Fruit fly (Drosophila melanogaster) whole organism, adult: Measurements from ENCODE around the gene Srp19.

ENCODE experiments used
- CG11617 ChIP-seq: fragments of 200-800 bp; sonication (Bioruptor generic); optimal IDR thresholded peaks from 2 replicates; lab custom pipeline; 2017; ENCODE audit warnings: mild to moderate bottlenecking, missing biosample characterization, missing genetic modification reagents, missing genetic modification characterization
- CG12768 ChIP-seq: fragments of 200-800 bp; sonication (Bioruptor generic); optimal IDR thresholded peaks from 2 replicates; lab custom pipeline; 2017; ENCODE audit warnings: missing biosample characterization, missing genetic modification characterization, mild to moderate bottlenecking, moderate library complexity, missing genetic modification reagents
- CG14711 ChIP-seq: fragments of 200-800 bp; sonication (Bioruptor generic); optimal IDR thresholded peaks from 2 replicates; lab custom pipeline; 2018; ENCODE audit warnings: missing biosample characterization, mild to moderate bottlenecking, missing genetic modification characterization, moderate library complexity
- CG33017 ChIP-seq: fragments of 200-800 bp; sonication (Bioruptor generic); optimal IDR thresholded peaks from 2 replicates; lab custom pipeline; 2018; ENCODE audit warnings: missing biosample characterization, mild to moderate bottlenecking, missing genetic modification characterization, moderate library complexity
- CG5204 ChIP-seq: fragments of 200-800 bp; sonication (Bioruptor generic); optimal IDR thresholded peaks from 2 replicates; lab custom pipeline; 2016; ENCODE audit warnings: missing biosample characterization, missing genetic modification characterization
- CG7045 ChIP-seq: fragments of 200-800 bp; sonication (Bioruptor generic); optimal IDR thresholded peaks from 2 replicates; lab custom pipeline; 2017; ENCODE audit warnings: missing biosample characterization, mild to moderate bottlenecking, missing genetic modification characterization
- CG7101 ChIP-seq: fragments of 200-800 bp; sonication (Bioruptor generic); optimal IDR thresholded peaks from 2 replicates; lab custom pipeline; 2018; ENCODE audit warnings: missing biosample characterization, mild to moderate bottlenecking, missing genetic modification characterization, moderate library complexity
- Clk ChIP-seq: fragments of 200-800 bp; sonication (Bioruptor generic); optimal IDR thresholded peaks from 2 replicates; lab custom pipeline; 2017; ENCODE audit warnings: missing biosample characterization, missing genetic modification characterization
- Hr96 ChIP-seq: fragments of 200-800 bp; sonication (Bioruptor generic); optimal IDR thresholded peaks from 2 replicates; lab custom pipeline; 2016; ENCODE audit warnings: missing biosample characterization, missing genetic modification characterization
- Mnt ChIP-seq: fragments of 200-800 bp; sonication (Bioruptor generic); optimal IDR thresholded peaks from 2 replicates; lab custom pipeline; 2016; ENCODE audit warnings: missing biosample characterization, mild to moderate bottlenecking, missing genetic modification characterization
- bab1 ChIP-seq: fragments of 200-800 bp; sonication (Bioruptor generic); optimal IDR thresholded peaks from 3 replicates; lab custom pipeline; 2019; ENCODE audit warnings: missing biosample characterization, mild to moderate bottlenecking, missing genetic modification characterization, moderate library complexity
- cic ChIP-seq: fragments of 200-800 bp; sonication (Bioruptor generic); optimal IDR thresholded peaks from 2 replicates; lab custom pipeline; 2017; ENCODE audit warnings: missing biosample characterization, mild to moderate bottlenecking, missing genetic modification characterization, moderate library complexity
- cnc ChIP-seq, 2 experiments: fragments of >200 bp; optimal IDR thresholded peaks; 2 replicates each; lab custom pipeline; 2017
- kay ChIP-seq: fragments of 200-800 bp; sonication (Bioruptor generic); peaks from one replicate; lab custom pipeline; 2016; ENCODE audit warnings: missing biosample characterization, missing genetic modification characterization, borderline replicate concordance
- ovo ChIP-seq: fragments of 200-800 bp; sonication (Bioruptor generic); optimal IDR thresholded peaks from 2 replicates; lab custom pipeline; 2016; ENCODE audit warnings: missing biosample characterization, missing genetic modification characterization
- pad ChIP-seq: fragments of 200-800 bp; sonication (Bioruptor generic); optimal IDR thresholded peaks from 3 replicates; lab custom pipeline; 2017; ENCODE audit warnings: missing biosample characterization, missing genetic modification characterization, mild to moderate bottlenecking, moderate library complexity, missing genetic modification reagents
- tj ChIP-seq: fragments of 200-800 bp; sonication (Bioruptor generic); optimal IDR thresholded peaks from 3 replicates; lab custom pipeline; 2017; ENCODE audit warnings: missing biosample characterization, mild to moderate bottlenecking, missing genetic modification characterization, moderate library complexity
- toe ChIP-seq: fragments of 200-800 bp; sonication (Bioruptor generic); optimal IDR thresholded peaks from 2 replicates; lab custom pipeline; 2016; ENCODE audit warnings: missing biosample characterization, missing genetic modification characterization

Srp19 gene

dm6 chr3L:7380395-7380794 lies 32.6 kb upstream of the Srp19 start:
- no peak for TF ChIP-seq Hr96 (GFP tag; lab: Kevin White, UChicago)
- TF ChIP-seq cic (GFP tag; lab: Kevin White, UChicago), result peak; percentile 13

DNA sequence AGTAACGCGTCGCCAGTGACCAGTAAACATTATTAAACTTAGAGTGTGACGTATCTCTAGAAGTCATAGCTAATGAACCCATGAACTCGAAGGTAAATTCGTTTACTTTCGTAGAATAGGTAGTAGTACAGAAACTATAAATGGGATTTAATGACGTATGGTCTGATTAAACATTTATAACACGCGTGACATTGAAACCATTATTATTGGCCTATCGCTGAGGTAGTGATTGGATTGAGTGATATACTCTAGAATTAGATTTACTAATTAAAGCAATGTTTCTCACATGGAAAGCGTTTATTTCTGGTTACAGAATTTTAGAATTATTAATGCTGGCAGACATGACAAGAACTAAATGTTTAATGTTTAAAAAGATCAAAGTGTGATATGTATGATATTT lies 29.0 kb upstream of the Srp19 start:
- TF ChIP-seq CG5204 (no peak), toe (GFP tag; lab: Kevin White, UChicago) (no peak)

dm6 chr3L:7376151-7376550 lies 28.3 kb upstream of the Srp19 start:
- no peak for TF ChIP-seq CG11617 (GFP tag; lab: Kevin White, UChicago)
- TF ChIP-seq tj (GFP tag; lab: Kevin White, UChicago), result no peak
- no peak for TF ChIP-seq Clk (GFP tag; lab: Kevin White, UChicago)
- no peak for TF ChIP-seq cic (GFP tag; lab: Kevin White, UChicago)
- TF ChIP-seq Hr96 (GFP tag; lab: Kevin White, UChicago), result no peak
- no peak for TF ChIP-seq pad

DNA sequence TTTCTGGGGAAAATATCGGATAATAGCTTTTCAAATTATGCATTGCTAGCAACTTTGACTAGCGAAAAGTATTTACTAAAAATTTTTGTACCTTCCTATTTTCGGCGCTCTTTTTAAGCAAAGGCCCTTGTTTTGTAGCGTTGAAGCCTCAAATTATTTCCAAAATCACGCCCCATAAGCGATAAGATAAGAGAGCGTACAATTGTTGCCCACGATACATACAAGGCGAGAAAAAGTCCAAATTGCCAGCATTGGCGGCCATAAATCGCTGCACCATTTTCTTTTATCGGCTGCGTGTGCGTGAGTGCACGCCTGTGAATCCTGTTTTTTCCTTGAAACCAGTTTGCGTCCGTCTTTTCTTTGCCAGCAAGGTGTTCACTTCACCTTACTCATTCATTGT lies 23.5 kb upstream of the Srp19 start:
- peak; percentile 46 for TF ChIP-seq kay (GFP tag; lab: Kevin White, UChicago)
- TF ChIP-seq tj (GFP tag; lab: Kevin White, UChicago), result no peak
- TF ChIP-seq Clk (GFP tag; lab: Kevin White, UChicago), result no peak
- no peak for TF ChIP-seq ovo (GFP tag; lab: Kevin White, UChicago)

DNA sequence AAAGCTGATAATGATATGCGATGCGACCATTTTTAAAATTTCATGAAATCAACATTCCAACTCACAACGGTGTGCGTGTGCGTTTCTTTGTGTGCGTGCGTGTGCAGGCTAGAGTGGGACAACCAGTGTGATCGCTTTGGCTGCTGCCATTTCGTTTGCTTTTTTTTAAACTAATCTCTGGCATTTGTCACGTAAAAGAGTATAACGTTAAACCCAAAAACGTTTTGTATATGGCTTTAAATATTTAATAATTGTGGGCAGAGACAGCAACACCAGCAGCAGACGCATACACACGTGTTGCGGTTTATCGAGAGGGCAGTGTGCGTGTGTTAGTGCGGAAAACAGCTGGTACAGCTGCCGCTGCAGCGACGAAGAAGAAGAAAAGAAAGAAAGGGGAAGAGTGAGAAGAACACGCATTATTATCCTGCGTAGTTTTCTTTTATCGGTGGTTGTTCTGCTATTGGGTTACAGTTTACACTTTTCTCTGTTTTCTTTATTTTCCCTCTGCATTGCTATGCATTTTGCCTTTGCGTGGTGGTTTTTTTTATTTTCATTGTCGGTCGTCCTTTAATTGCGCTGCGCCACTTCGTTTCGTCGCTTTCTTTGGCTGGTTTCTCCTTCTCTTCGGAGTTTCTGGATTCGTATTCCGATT lies 22.5 kb upstream of the Srp19 start:
- peak; percentile 9 for TF ChIP-seq cic (GFP tag; lab: Kevin White, UChicago)
- no peak for TF ChIP-seq CG5204
- TF ChIP-seq pad, result peak; percentile 68
- TF ChIP-seq CG7101 (tag; lab: Kevin White, UChicago), result peak; percentile 14
- peak; percentile 35 for TF ChIP-seq tj (GFP tag; lab: Kevin White, UChicago)
- no peak for TF ChIP-seq Hr96 (GFP tag; lab: Kevin White, UChicago)
- TF ChIP-seq Mnt (GFP tag; lab: Kevin White, UChicago), result peak; percentile 91
- no peak for TF ChIP-seq CG14711 (tag; lab: Kevin White, UChicago)
- TF ChIP-seq CG11617 (GFP tag; lab: Kevin White, UChicago), result peak; percentile 52

DNA sequence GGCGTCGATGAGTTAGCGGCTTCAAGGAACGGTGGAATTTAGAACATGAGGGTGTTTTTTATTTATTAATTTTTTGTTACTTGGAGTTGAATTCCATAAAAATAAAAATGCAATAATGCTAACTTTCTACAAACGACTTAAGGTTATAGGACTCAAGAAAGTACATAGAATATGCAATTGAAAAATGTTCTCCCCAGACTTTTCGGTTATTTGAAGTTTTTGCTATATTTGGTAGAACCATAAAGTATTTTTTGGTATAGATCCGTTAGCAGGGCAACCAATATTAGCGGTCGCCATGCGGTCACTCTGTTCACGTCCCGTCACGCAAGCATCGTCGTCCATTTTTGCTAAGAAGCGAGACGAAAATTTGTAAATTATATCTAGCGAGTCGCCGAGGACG lies 21.7 kb upstream of the Srp19 start, which contains the start of gene akirin:
Gene akirin (plus strand): TSS at position 301 of the 400 bp plus-strand sequence.
- no peak for TF ChIP-seq pad
- TF ChIP-seq Hr96 (GFP tag; lab: Kevin White, UChicago), result no peak
- TF ChIP-seq CG33017 (tag; lab: Kevin White, UChicago), result no peak
- TF ChIP-seq CG14711 (tag; lab: Kevin White, UChicago), result no peak
- TF ChIP-seq bab1 (GFP tag; lab: Kevin White, UChicago), result no peak
- no peak for TF ChIP-seq CG11617 (GFP tag; lab: Kevin White, UChicago)
- TF ChIP-seq CG5204, result no peak
- no peak for TF ChIP-seq Clk (GFP tag; lab: Kevin White, UChicago)
- TF ChIP-seq CG7045 (GFP tag; lab: Kevin White, UChicago), result no peak
- no peak for TF ChIP-seq tj (GFP tag; lab: Kevin White, UChicago)
- TF ChIP-seq CG12768, result no peak
- no peak for TF ChIP-seq kay (GFP tag; lab: Kevin White, UChicago)
- TF ChIP-seq Mnt (GFP tag; lab: Kevin White, UChicago), result no peak

DNA sequence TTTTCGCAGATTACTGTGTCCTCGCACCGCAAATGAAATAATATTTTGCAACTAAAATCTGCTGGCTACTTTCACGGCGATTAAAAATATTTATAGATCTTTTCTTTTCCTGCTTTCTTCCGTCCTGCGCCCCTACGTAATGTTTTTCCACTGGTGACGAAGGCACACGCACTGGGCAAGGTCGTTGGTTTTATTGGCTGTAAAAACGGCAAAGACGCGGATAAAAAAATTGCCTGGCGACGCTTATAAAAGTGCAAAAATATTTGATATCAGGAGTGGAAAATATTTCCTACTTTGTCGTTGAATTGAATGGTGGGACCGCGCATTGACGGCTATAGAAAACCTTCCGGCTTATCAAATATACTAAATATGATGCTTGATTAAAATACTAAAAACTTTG lies 21.1 kb upstream of the Srp19 start, which contains the start of gene Sh3beta:
Gene Sh3beta (minus strand): TSS at position 327 of the 400 bp plus-strand sequence.
- TF ChIP-seq CG7101 (tag; lab: Kevin White, UChicago) (no peak), Hr96 (GFP tag; lab: Kevin White, UChicago) (no peak), toe (GFP tag; lab: Kevin White, UChicago) (no peak), Mnt (GFP tag; lab: Kevin White, UChicago) (no peak), cnc (optimal IDR thresholded peaks at IDR 0.05; lab: Kevin White, UChicago) (no peak), cic (GFP tag; lab: Kevin White, UChicago) (no peak), ovo (GFP tag; lab: Kevin White, UChicago) (no peak), kay (GFP tag; lab: Kevin White, UChicago) (peak; percentile 41)
